Worm (Caenorhabditis elegans): ENCODE measurements around the gene F14B8.4.

F14B8.4 gene

DNA sequence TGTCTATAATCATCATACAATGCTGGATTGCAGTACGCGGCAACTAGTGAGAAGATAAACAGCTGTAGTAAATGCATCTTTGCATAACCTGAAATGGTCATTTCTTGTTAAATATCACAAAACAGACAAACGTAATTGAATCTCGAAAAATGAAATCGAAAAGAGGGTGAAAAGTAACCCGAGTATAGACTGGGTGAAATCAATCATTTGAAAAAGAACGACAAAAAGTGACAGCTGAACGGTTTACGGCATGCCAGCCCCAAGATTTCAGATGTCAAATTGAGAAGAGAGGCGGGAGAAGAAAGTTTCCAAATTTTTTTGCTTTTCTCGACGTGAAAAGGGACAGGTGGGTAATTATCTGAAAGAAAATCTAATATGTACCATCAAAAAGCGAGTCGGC is at the start of gene F14B8.4:
TSS of gene F14B8.4 (minus strand) at position 101 of the 400 bp plus-strand sequence.
- no peak for TF ChIP-seq ztf-29 (GFP tag; IDR thresholded peaks at IDR 0.05)
- TF ChIP-seq med-1 (GFP tag; optimal IDR thresholded peaks at IDR 0.05; ENCODE audit: insufficient read depth): no peak
- no peak for TF ChIP-seq T22C8.4 (GFP tag; IDR thresholded peaks at IDR 0.05)
- TF ChIP-seq ref-1 (GFP tag; conservative IDR thresholded peaks at IDR 0.05): no peak
- TF ChIP-seq klf-2 (GFP tag; conservative IDR thresholded peaks at IDR 0.05): no peak
- no peak for TF ChIP-seq flt-1 (GFP tag; IDR thresholded peaks at IDR 0.05)
- TF ChIP-seq ztf-23 (GFP tag; IDR thresholded peaks at IDR 0.05): no peak
- TF ChIP-seq cog-1 (tag; optimal IDR thresholded peaks at IDR 0.05): no peak
- no peak for TF ChIP-seq tab-1 (GFP tag; IDR thresholded peaks at IDR 0.05)

DNA sequence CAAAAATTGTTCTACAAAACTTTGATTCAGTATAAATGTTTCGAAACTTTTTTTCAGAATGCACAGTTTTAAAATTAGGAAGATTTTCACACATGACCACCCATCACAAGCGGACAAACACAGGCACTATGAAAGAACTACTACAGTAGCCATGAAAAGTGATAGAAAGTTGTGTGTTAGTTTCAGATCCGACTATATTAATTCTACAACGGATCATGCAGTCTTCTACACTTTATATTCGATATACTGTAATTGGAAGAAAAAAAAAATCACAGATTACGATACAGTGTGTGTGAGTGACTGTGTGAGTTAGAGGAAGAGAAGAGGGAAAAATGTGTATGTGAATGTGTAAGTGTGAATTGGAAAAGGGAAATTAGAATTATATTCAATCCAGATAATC is 47.0 kb upstream of the F14B8.4 start:
- no peak for TF ChIP-seq ref-1 (GFP tag; conservative IDR thresholded peaks at IDR 0.05)
- no peak for TF ChIP-seq tab-1 (GFP tag; IDR thresholded peaks at IDR 0.05)
- no peak for TF ChIP-seq klf-2 (GFP tag; conservative IDR thresholded peaks at IDR 0.05)
- TF ChIP-seq T22C8.4 (GFP tag; IDR thresholded peaks at IDR 0.05): no peak
- TF ChIP-seq cog-1 (tag; optimal IDR thresholded peaks at IDR 0.05): no peak

DNA sequence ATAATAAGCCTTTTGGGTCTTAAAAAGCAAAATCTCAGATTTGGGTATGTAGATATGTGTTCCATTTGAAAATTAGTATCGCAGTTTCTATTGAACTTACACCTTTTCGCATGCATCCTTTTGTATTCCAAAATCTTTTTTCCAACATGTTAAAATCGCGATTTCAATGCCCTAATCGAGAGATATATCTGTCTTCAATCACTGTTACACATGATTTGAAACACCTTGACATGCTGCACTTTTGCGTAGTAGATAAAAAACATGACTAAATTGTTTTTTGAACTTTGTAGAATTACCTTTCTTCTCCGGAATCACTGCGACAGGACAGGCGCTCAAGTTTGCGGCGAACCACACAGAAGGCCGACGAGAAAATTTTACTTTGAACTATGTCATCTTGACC is 42.0 kb upstream of the F14B8.4 start:
- no peak for TF ChIP-seq ref-1 (GFP tag; conservative IDR thresholded peaks at IDR 0.05)
- TF ChIP-seq tab-1 (GFP tag; IDR thresholded peaks at IDR 0.05): no peak

DNA sequence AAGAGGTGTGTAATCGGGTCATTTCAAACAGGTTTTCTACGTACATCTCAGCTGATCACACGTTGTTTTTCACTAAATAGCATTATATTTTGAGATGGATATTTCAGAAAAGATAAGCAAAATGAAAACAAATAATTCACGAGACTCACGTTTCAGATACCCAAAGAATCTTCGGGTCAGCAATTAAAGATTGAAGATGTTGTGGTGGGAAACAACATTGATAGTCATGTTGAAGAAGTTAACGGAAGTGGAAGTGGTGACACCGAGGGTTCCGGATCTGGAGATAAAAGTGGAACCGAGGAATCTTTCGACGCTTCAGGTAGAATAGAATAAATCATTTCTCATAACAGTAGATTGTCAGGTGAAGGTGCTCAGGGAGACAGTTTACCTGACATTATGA is 41.0 kb upstream of the F14B8.4 start:
- TF ChIP-seq T22C8.4 (GFP tag; IDR thresholded peaks at IDR 0.05): no peak
- no peak for TF ChIP-seq ref-1 (GFP tag; conservative IDR thresholded peaks at IDR 0.05)
- no peak for TF ChIP-seq cog-1 (tag; optimal IDR thresholded peaks at IDR 0.05)
- TF ChIP-seq flt-1 (GFP tag; IDR thresholded peaks at IDR 0.05): no peak
- no peak for TF ChIP-seq ztf-23 (GFP tag; IDR thresholded peaks at IDR 0.05)
- TF ChIP-seq med-1 (GFP tag; optimal IDR thresholded peaks at IDR 0.05; ENCODE audit: insufficient read depth): no peak
- no peak for TF ChIP-seq ztf-29 (GFP tag; IDR thresholded peaks at IDR 0.05)
- TF ChIP-seq tab-1 (GFP tag; IDR thresholded peaks at IDR 0.05): no peak
- TF ChIP-seq klf-2 (GFP tag; conservative IDR thresholded peaks at IDR 0.05): no peak

DNA sequence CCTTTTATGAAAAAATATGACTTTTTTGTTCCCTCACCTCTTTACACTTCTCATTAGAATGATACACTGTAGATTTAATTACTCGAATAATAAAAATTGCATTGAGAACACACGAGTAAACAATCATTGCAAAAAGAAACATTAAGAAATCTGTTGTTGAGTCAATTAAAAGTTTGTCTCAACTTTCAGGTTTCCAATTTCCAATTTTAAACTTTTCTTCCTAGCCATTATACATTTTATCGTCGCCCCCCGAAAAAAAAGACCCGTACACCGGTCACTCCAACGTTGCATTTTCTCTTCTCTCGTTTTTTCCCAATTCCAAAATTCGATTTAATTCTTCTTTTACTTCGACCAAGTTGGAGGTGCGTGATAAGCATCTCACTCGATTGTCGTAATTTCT is 40.2 kb upstream of the F14B8.4 start, which contains the start of gene C16E9.1:
TSS of gene C16E9.1 (plus strand) at position 301 of the 400 bp plus-strand sequence.
- TF ChIP-seq cog-1 (tag; optimal IDR thresholded peaks at IDR 0.05): no peak
- TF ChIP-seq ref-1 (GFP tag; conservative IDR thresholded peaks at IDR 0.05): no peak
- no peak for TF ChIP-seq ztf-29 (GFP tag; IDR thresholded peaks at IDR 0.05)
- TF ChIP-seq klf-2 (GFP tag; conservative IDR thresholded peaks at IDR 0.05): no peak
- TF ChIP-seq med-1 (GFP tag; optimal IDR thresholded peaks at IDR 0.05; ENCODE audit: insufficient read depth): no peak
- TF ChIP-seq flt-1 (GFP tag; IDR thresholded peaks at IDR 0.05): no peak
- no peak for TF ChIP-seq ztf-23 (GFP tag; IDR thresholded peaks at IDR 0.05)
- TF ChIP-seq T22C8.4 (GFP tag; IDR thresholded peaks at IDR 0.05): no peak
- TF ChIP-seq tab-1 (GFP tag; IDR thresholded peaks at IDR 0.05): no peak

DNA sequence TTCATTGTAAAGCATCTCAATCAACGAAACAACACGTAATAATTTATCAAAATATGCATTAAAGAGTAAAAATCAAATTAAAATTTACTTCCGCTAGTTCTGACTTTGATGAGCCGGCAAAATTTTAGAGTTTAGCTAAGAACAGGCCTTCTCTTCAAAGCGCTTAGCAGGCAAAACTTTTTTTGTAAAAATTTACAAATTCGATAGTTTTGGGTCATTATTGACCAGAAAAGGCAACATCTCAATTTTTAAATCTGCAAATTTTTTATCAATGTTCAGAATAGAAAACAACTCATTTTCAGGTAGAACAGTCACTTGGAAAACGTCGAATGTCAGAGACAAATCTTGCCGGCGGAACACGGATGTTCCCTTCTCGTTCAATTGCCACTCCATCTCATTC is 38.0 kb upstream of the F14B8.4 start:
- TF ChIP-seq klf-2 (GFP tag; conservative IDR thresholded peaks at IDR 0.05) (no peak), ztf-23 (GFP tag; IDR thresholded peaks at IDR 0.05) (no peak), med-1 (GFP tag; optimal IDR thresholded peaks at IDR 0.05; ENCODE audit: insufficient read depth) (no peak), ztf-29 (GFP tag; IDR thresholded peaks at IDR 0.05) (no peak), ref-1 (GFP tag; conservative IDR thresholded peaks at IDR 0.05) (no peak), cog-1 (tag; optimal IDR thresholded peaks at IDR 0.05) (no peak), flt-1 (GFP tag; IDR thresholded peaks at IDR 0.05) (no peak), tab-1 (GFP tag; IDR thresholded peaks at IDR 0.05) (no peak), T22C8.4 (GFP tag; IDR thresholded peaks at IDR 0.05) (no peak)

DNA sequence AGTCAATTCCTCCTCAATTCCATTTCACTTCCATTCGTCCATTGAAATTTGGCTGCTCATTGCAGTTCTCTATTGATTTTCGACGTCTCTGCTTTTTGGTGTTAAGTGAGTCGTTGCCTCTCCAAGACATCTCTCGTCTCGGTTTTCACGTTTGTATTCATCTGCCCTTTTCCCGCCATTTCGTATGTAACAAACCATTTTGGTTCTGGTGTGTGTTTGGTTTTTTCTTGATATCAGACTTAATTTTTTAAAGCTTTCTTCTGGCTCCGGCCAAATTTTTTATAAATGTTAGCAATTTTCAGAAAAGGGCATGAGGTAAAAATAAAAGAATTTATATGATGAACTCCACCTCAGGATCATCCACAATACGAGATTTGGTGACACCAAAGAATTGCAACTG is 35.7 kb upstream of the F14B8.4 start, which contains the start of gene C16E9.2:
TSS of gene C16E9.2 (plus strand) at position 301 of the 400 bp plus-strand sequence.
- TF ChIP-seq med-1 (GFP tag; optimal IDR thresholded peaks at IDR 0.05; ENCODE audit: insufficient read depth): no peak
- no peak for TF ChIP-seq ref-1 (GFP tag; conservative IDR thresholded peaks at IDR 0.05)
- no peak for TF ChIP-seq T22C8.4 (GFP tag; IDR thresholded peaks at IDR 0.05)
- no peak for TF ChIP-seq ztf-29 (GFP tag; IDR thresholded peaks at IDR 0.05)
- TF ChIP-seq klf-2 (GFP tag; conservative IDR thresholded peaks at IDR 0.05): no peak
- TF ChIP-seq tab-1 (GFP tag; IDR thresholded peaks at IDR 0.05): no peak
- TF ChIP-seq cog-1 (tag; optimal IDR thresholded peaks at IDR 0.05): no peak
- no peak for TF ChIP-seq flt-1 (GFP tag; IDR thresholded peaks at IDR 0.05)

DNA sequence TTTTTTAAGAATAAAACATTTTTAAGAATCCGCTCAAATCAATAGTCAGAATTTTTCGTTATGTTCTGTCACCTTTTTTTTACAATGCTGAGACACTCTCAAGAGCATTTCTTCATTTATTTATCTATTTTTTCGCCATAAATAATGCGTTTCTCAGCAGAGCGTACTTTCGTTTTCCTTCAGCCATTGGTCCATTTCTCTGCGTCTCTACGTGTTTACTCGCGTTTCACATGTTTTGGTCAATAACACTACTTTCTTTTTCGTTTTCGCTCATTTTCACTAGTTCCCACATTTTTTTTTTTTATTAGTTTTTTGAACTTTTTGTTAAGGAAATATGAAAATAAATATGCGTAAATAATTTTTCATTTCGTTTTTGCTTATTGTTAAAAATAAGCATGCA is 34.7 kb upstream of the F14B8.4 start:
- TF ChIP-seq ztf-29 (GFP tag; IDR thresholded peaks at IDR 0.05): no peak
- TF ChIP-seq cog-1 (tag; optimal IDR thresholded peaks at IDR 0.05): no peak
- TF ChIP-seq klf-2 (GFP tag; conservative IDR thresholded peaks at IDR 0.05): no peak
- no peak for TF ChIP-seq med-1 (GFP tag; optimal IDR thresholded peaks at IDR 0.05; ENCODE audit: insufficient read depth)
- TF ChIP-seq flt-1 (GFP tag; IDR thresholded peaks at IDR 0.05): no peak; the same call in 1 of the 2 replicates
- no peak for TF ChIP-seq T22C8.4 (GFP tag; IDR thresholded peaks at IDR 0.05)
- TF ChIP-seq ztf-23 (GFP tag; IDR thresholded peaks at IDR 0.05): no peak
- no peak for TF ChIP-seq tab-1 (GFP tag; IDR thresholded peaks at IDR 0.05)

DNA sequence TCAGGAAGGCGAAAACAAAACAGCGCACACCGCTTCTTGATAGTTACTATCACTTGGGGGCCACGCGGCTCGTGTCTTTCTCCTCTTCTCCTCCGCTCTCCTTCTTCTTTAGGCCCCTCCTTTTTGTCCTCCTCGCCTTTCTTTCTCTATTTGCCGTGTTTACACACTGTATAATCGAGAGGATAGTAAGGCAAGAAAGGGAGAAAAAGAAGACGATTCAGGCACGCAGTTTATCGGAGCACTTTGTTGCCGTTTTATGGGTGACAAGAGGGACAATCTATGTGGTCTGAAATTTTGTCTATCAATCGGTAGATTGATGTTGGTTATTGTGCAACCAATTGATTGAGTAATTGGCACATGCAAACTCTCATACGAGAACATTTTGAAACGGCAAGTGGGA is 32.4 kb upstream of the F14B8.4 start, which contains the start of gene F14B8.6:
TSS of gene F14B8.6 (minus strand) at position 292 of the 400 bp plus-strand sequence.
- TF ChIP-seq flt-1 (GFP tag; IDR thresholded peaks at IDR 0.05): no peak
- no peak for TF ChIP-seq ztf-29 (GFP tag; IDR thresholded peaks at IDR 0.05)
- no peak for TF ChIP-seq ztf-23 (GFP tag; IDR thresholded peaks at IDR 0.05)
- no peak for TF ChIP-seq cog-1 (tag; optimal IDR thresholded peaks at IDR 0.05)
- TF ChIP-seq tab-1 (GFP tag; IDR thresholded peaks at IDR 0.05): no peak
- no peak for TF ChIP-seq klf-2 (GFP tag; conservative IDR thresholded peaks at IDR 0.05)
- TF ChIP-seq T22C8.4 (GFP tag; IDR thresholded peaks at IDR 0.05): no peak
- TF ChIP-seq med-1 (GFP tag; optimal IDR thresholded peaks at IDR 0.05; ENCODE audit: insufficient read depth): no peak
- no peak for TF ChIP-seq ref-1 (GFP tag; conservative IDR thresholded peaks at IDR 0.05)

DNA sequence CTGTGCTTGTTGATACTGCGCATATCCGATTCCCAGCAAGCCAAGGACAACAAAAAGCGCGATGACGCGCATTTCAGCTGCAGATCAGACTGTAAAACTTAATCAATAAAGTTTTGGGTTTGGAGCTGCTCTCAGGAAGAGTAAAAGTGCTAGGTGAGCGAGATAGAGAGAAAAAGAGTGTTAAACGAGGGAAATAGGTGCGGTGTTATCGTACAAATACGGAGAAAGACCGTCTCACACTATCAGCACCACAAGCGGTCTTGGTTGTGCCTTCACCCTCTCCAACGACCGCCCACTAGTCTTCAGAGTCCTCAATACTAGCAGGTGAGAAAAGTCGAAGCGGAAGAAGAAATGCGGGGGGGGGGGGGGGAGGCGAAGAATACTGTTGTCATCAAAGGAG is 28.8 kb upstream of the F14B8.4 start, which contains the start of gene F14B8.5:
TSS of gene F14B8.5 (minus strand) at position 127 of the 400 bp plus-strand sequence.
- no peak for TF ChIP-seq tab-1 (GFP tag; IDR thresholded peaks at IDR 0.05)
- TF ChIP-seq ref-1 (GFP tag; conservative IDR thresholded peaks at IDR 0.05): no peak
- TF ChIP-seq ztf-23 (GFP tag; IDR thresholded peaks at IDR 0.05): no peak
- no peak for TF ChIP-seq T22C8.4 (GFP tag; IDR thresholded peaks at IDR 0.05)
- no peak for TF ChIP-seq klf-2 (GFP tag; conservative IDR thresholded peaks at IDR 0.05)
- TF ChIP-seq ztf-29 (GFP tag; IDR thresholded peaks at IDR 0.05): no peak
- no peak for TF ChIP-seq med-1 (GFP tag; optimal IDR thresholded peaks at IDR 0.05; ENCODE audit: insufficient read depth)
